Fruit fly (Drosophila melanogaster): ENCODE measurements around the gene Cow.

dm6 chr3R:23147058-23147457 lies 34.5 kb upstream of the Cow start:
- TF ChIP-seq CG8478 (optimal IDR thresholded peaks at IDR 0.05) (no peak), CTCF (optimal IDR thresholded peaks at IDR 0.05) (no peak)
